Worm (Caenorhabditis elegans) whole organism, L4 larva: ENCODE measurements around the gene mics-1.

ENCODE experiments used
- Y105C5A.15 ChIP-seq: fragments of 200-800 bp; sonication (Bioruptor generic); IDR thresholded peaks from 2 replicates; pipeline ENCODE4 v1.3.6; 2022; ENCODE audit warnings: missing genetic modification characterization, missing compliant biosample characterization
- ZK337.2 ChIP-seq: fragments of 200-800 bp; sonication (Bioruptor generic); IDR thresholded peaks from 2 replicates; pipeline ENCODE4 v1.3.6; 2022; ENCODE audit warnings: missing genetic modification reagents, missing genetic modification characterization, missing compliant biosample characterization
- aly-2 ChIP-seq: sonication (generic microtip); optimal IDR thresholded peaks from 2 replicates; lab custom pipeline; 2018; ENCODE audit warnings: missing biosample characterization, missing genetic modification characterization
- ceh-82 ChIP-seq: sonication (generic microtip); optimal IDR thresholded peaks from 2 replicates; lab custom pipeline; 2017; ENCODE audit warnings: missing biosample characterization, missing genetic modification characterization
- daf-19 ChIP-seq: fragments of 200-800 bp; sonication (Bioruptor generic); conservative IDR thresholded peaks from 2 replicates; pipeline ENCODE4 v1.3.6; 2022; ENCODE audit warnings: missing genetic modification characterization, missing compliant biosample characterization
- lin-39 ChIP-seq: fragments of 150-350 bp; optimal IDR thresholded peaks from 2 replicates; lab custom pipeline; 2014; ENCODE audit warnings: missing biosample characterization, missing genetic modification reagents, missing genetic modification characterization
- pha-4 ChIP-seq, 2 experiments: fragments of 150-350 bp in 1 of 2; fragments of 200-800 bp in 1 of 2; sonication (Bioruptor generic) in 1 of 2; IDR thresholded peaks in 1 of 2; optimal IDR thresholded peaks in 1 of 2; 2 replicates each; pipeline versions ENCODE4 v1.3.6 to Lab custom; 2014 to 2022; ENCODE audit warnings: missing genetic modification characterization in 2 of 2, missing genetic modification reagents in 2 of 2, missing biosample characterization in 1 of 2, missing compliant biosample characterization in 1 of 2
- unc-62 ChIP-seq, 3 experiments: fragments of 150-350 bp in 1 of 3; sonication (generic microtip); optimal IDR thresholded peaks in 2 of 3; peaks in 1 of 3; 1 replicate in 1 of 3; 2 replicates in 2 of 3; lab custom pipeline; 2014 to 2017; ENCODE audit warnings: missing biosample characterization in 3 of 3, missing genetic modification characterization in 3 of 3, missing genetic modification reagents in 3 of 3, missing genotype in 1 of 3

ce11 chrV:10561632-10562031, 16.5 kb downstream of the mics-1 start:
- TF ChIP-seq unc-62 (GFP tag; optimal IDR thresholded peaks at IDR 0.05 in 1 of 2; lab: Kevin White, UChicago), result peak in 1 of 2 experiments; percentile 73
- TF ChIP-seq unc-62 (tag; optimal IDR thresholded peaks at IDR 0.05; lab: Kevin White, UChicago), result no peak
- no peak for TF ChIP-seq ceh-82 (tag; lab: Kevin White, UChicago)
- no peak for TF ChIP-seq lin-39 (tag; lab: Kevin White, UChicago)
- TF ChIP-seq pha-4 (GFP tag; IDR thresholded peaks at IDR 0.05; lab: Robert Waterston, UW), result no peak
- no peak for TF ChIP-seq pha-4 (tag; optimal IDR thresholded peaks at IDR 0.05; lab: Kevin White, UChicago)
- no peak for TF ChIP-seq Y105C5A.15 (GFP tag; lab: Robert Waterston, UW)
- no peak for TF ChIP-seq aly-2 (tag; lab: Kevin White, UChicago)
- TF ChIP-seq daf-19 (GFP tag; lab: Robert Waterston, UW), result no peak
- TF ChIP-seq ZK337.2 (GFP tag; lab: Robert Waterston, UW), result no peak
